Fruit fly (Drosophila melanogaster): ENCODE measurements around the gene nau.

nau gene

DNA sequence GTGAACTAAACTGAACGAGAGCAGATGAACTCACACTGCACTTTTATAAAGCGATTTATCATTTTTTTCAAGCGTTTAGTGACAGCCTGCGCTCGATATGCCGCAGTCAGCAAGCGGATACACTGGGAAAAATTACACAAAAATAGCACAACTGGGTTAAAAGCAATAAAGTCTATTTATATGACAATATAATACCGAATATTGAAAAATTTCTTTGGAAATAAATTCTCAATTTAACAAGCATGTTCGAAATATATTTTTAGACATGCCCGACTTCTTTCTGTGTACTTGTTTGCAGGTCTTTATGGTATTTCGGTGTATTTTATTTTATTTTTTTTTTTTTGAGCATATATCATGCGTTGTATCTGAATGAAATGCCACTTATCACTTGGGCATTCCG is 4.3 kb downstream of the nau start (continued):
- no peak for TF ChIP-seq CG4282 (GFP tag; optimal IDR thresholded peaks at IDR 0.05)
- TF ChIP-seq hb (GFP tag; IDR thresholded peaks at IDR 0.05; ENCODE audit: partially characterized antibody): no peak
- peak; percentile 33; the same call in 1 of the 2 replicates for TF ChIP-seq Rfx (GFP tag; IDR thresholded peaks at IDR 0.05)
- TF ChIP-seq Dad (GFP tag; optimal IDR thresholded peaks at IDR 0.05): peak; percentile 51
- TF ChIP-seq emc (GFP tag; optimal IDR thresholded peaks at IDR 0.05): no peak
- TF ChIP-seq gsb (GFP tag; IDR thresholded peaks at IDR 0.05): no peak
- TF ChIP-seq CG33213 (GFP tag; optimal IDR thresholded peaks at IDR 0.05): peak; percentile 30
- TF ChIP-seq dmrt99B (tag; optimal IDR thresholded peaks at IDR 0.05): peak; percentile 81
- TF ChIP-seq CG2202 (tag; optimal IDR thresholded peaks at IDR 0.05): peak; percentile 29
- no peak for TF ChIP-seq trh (GFP tag; optimal IDR thresholded peaks at IDR 0.05)
- no peak for TF ChIP-seq mld (GFP tag; IDR thresholded peaks at IDR 0.05; ENCODE audit: partially characterized antibody)
- peak; percentile 50 for TF ChIP-seq CG2678 (tag; optimal IDR thresholded peaks at IDR 0.05)
- TF ChIP-seq ATbp (GFP tag; optimal IDR thresholded peaks at IDR 0.05): peak; percentile 59
- peak; percentile 5 for TF ChIP-seq fd64A (GFP tag; optimal IDR thresholded peaks at IDR 0.05)
- peak; percentile 82 for TF ChIP-seq unpg (GFP tag; optimal IDR thresholded peaks at IDR 0.05)
- peak; percentile 9 for TF ChIP-seq HLH54F (GFP tag; optimal IDR thresholded peaks at IDR 0.05)
- peak; percentile 31 for TF ChIP-seq CG9609 (GFP tag; optimal IDR thresholded peaks at IDR 0.05)
- TF ChIP-seq knrl (GFP tag; IDR thresholded peaks at IDR 0.05; ENCODE audit: partially characterized antibody): no peak
- peak; percentile 7 for TF ChIP-seq fu2 (GFP tag; optimal IDR thresholded peaks at IDR 0.05)
- peak; percentile 70 for TF ChIP-seq Oli (tag; optimal IDR thresholded peaks at IDR 0.05)
- TF ChIP-seq Camta (GFP tag; optimal IDR thresholded peaks at IDR 0.05): peak; percentile 60
- peak; percentile 22 for TF ChIP-seq CG9437 (GFP tag; optimal IDR thresholded peaks at IDR 0.05)
- no peak for TF ChIP-seq CG11723 (GFP tag; optimal IDR thresholded peaks at IDR 0.05)
- peak; percentile 33 for TF ChIP-seq Spps (tag; optimal IDR thresholded peaks at IDR 0.05)
- TF ChIP-seq inv (GFP tag; IDR thresholded peaks at IDR 0.05; ENCODE audit: partially characterized antibody): no peak
- TF ChIP-seq Six4 (GFP tag; optimal IDR thresholded peaks at IDR 0.05): peak; percentile 40
- peak; percentile 12 for TF ChIP-seq CG1647 (GFP tag; optimal IDR thresholded peaks at IDR 0.05)
- no peak for TF ChIP-seq CG16813 (GFP tag; IDR thresholded peaks at IDR 0.05; ENCODE audit: partially characterized antibody)
- TF ChIP-seq slbo (GFP tag; IDR thresholded peaks at IDR 0.05): peak; percentile 65
- TF ChIP-seq Elba2 (GFP tag; optimal IDR thresholded peaks at IDR 0.05): no peak
- peak; percentile 64 for TF ChIP-seq CG9727 (GFP tag; optimal IDR thresholded peaks at IDR 0.05)
- TF ChIP-seq pan (optimal IDR thresholded peaks at IDR 0.05): no peak
- peak in 1 of 2 experiments; percentile 64 for TF ChIP-seq pan (GFP tag; optimal IDR thresholded peaks at IDR 0.05 in 1 of 2, IDR thresholded peaks at IDR 0.05 in 1 of 2)
- peak in 1 of 2 experiments; percentile 64 for TF ChIP-seq eve (GFP tag; optimal IDR thresholded peaks at IDR 0.05)
- peak; percentile 47 for TF ChIP-seq nerfin-1 (tag; optimal IDR thresholded peaks at IDR 0.05)
- TF ChIP-seq corto (GFP tag; optimal IDR thresholded peaks at IDR 0.05): peak; percentile 36
- TF ChIP-seq CG33557 (GFP tag; optimal IDR thresholded peaks at IDR 0.05): peak; percentile 33
- peak; percentile 56 for TF ChIP-seq Side (GFP tag; optimal IDR thresholded peaks at IDR 0.05)
- no peak for TF ChIP-seq CG30020 (tag; optimal IDR thresholded peaks at IDR 0.05)
- no peak for TF ChIP-seq CG9797 (GFP tag; optimal IDR thresholded peaks at IDR 0.05)
- TF ChIP-seq D19A (tag; optimal IDR thresholded peaks at IDR 0.05): peak; percentile 59
- TF ChIP-seq Nf-YA (GFP tag; IDR thresholded peaks at IDR 0.05): peak; percentile 36; the same call in 1 of the 2 replicates
- TF ChIP-seq CG10366 (GFP tag; IDR thresholded peaks at IDR 0.05): peak; percentile 58
- TF ChIP-seq CG17568 (GFP tag; optimal IDR thresholded peaks at IDR 0.05): peak; percentile 42
- TF ChIP-seq onecut (GFP tag; IDR thresholded peaks at IDR 0.05): 0 out of 2 replicates have a peak, but pooled peaks have one; percentile 38
- peak; percentile 71 for TF ChIP-seq tin (GFP tag; optimal IDR thresholded peaks at IDR 0.05)
- TF ChIP-seq CG9876 (GFP tag; optimal IDR thresholded peaks at IDR 0.05): no peak
- TF ChIP-seq CG10959 (GFP tag; IDR thresholded peaks at IDR 0.05): peak; percentile 13; the same call in 1 of the 2 replicates
- TF ChIP-seq YL-1 (GFP tag; optimal IDR thresholded peaks at IDR 0.05): no peak
- TF ChIP-seq CG8281 (tag; optimal IDR thresholded peaks at IDR 0.05): no peak
- TF ChIP-seq Nf-YB (GFP tag; optimal IDR thresholded peaks at IDR 0.05): no peak
